Worm (Caenorhabditis elegans): Measurements from ENCODE around the gene rcs-1.

Gene rcs-1

DNA sequence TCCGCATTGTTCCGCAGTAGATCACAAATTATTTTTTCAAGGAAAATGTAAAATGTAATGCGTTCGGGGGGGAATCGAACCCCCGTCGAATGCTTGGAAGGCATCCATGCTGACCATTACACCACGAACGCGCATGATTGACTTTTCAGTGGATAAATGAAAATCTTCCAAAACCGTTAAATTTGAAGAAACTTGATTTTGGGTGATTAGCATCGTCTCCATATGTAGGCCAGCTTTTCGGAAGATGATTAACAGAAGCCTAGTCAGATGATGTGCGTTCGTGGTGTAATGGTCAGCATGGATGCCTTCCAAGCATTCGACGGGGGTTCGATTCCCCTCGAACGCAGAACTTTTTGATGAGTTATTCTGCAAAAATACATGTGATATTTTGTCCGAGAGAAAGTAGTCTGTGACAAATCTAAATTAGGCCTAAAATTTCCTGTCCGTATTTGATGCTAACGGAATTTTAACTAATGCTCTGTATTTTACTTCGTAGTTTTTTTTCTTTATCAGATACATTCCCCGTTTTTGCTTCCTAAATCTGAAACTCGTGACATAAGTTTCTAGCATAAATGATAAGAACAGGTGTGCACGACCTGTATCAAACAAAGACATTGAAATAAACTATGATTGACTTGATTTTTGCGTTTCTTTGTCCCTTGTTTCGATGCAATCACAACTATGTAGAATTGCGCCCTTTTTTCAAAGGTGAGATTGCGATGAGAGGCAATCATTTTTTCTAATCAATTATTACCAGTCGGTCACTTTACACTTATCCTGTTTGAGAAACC is 18.3 kb upstream of the rcs-1 start, which contains the start of gene C28G1.10:
C28G1.10 (plus strand) TSS at position 676 of the 791 bp plus-strand sequence.
- TF ChIP-seq unc-39 (tag; optimal IDR thresholded peaks at IDR 0.05): no peak
- TF ChIP-seq nhr-76 (tag; optimal IDR thresholded peaks at IDR 0.05): no peak
- no peak for TF ChIP-seq elt-3 (tag; optimal IDR thresholded peaks at IDR 0.05)
- no peak for TF ChIP-seq ceh-83 (GFP tag; optimal IDR thresholded peaks at IDR 0.05)
- no peak for TF ChIP-seq cnd-1 (tag; optimal IDR thresholded peaks at IDR 0.05)
- TF ChIP-seq ztf-11 (tag; optimal IDR thresholded peaks at IDR 0.05): no peak
- no peak for TF ChIP-seq flh-1 (GFP tag; optimal IDR thresholded peaks at IDR 0.05)

ce11 chrX:8843988-8844387 is 15.6 kb upstream of the rcs-1 start, which contains the start of gene ubc-23:
Gene ubc-23 (plus strand): TSS chrX:8844288.
- TF ChIP-seq zip-8 (tag; optimal IDR thresholded peaks at IDR 0.05) (no peak), lin-32 (GFP tag; optimal IDR thresholded peaks at IDR 0.05) (no peak), ztf-11 (tag; optimal IDR thresholded peaks at IDR 0.05) (no peak), nhr-76 (tag; optimal IDR thresholded peaks at IDR 0.05) (no peak), mep-1 (tag; optimal IDR thresholded peaks at IDR 0.05) (no peak), sptf-1 (tag; optimal IDR thresholded peaks at IDR 0.05) (no peak), ceh-83 (GFP tag; optimal IDR thresholded peaks at IDR 0.05) (no peak), tbx-8 (GFP tag; optimal IDR thresholded peaks at IDR 0.05) (no peak), ceh-39 (tag; optimal IDR thresholded peaks at IDR 0.05) (no peak), ces-1 (GFP tag; optimal IDR thresholded peaks at IDR 0.05) (no peak), elt-1 (tag; optimal IDR thresholded peaks at IDR 0.05; ENCODE audit: borderline replicate concordance, insufficient read depth) (no peak), ham-2 (GFP tag; optimal IDR thresholded peaks at IDR 0.05) (no peak)

DNA sequence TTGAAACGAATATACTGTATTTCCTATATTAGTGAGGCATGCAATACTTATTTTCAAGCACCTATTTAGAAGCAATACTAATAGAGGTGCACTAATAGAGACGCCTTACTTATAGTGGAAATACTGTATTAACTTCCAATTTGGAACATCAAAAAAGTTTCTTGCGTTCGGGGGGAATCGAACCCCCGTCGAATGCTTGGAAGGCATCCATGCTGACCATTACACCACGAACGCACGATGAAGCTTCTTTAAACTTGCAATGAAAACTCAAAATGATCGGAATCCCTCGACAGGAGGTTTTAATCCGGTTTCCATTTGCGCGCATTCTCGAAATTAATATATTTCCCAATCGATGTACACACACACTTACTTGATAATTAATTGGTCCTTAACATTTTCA is 9.8 kb upstream of the rcs-1 start:
- TF ChIP-seq snpc-4 (tag; optimal IDR thresholded peaks at IDR 0.05): no peak
- TF ChIP-seq nhr-76 (tag; optimal IDR thresholded peaks at IDR 0.05): no peak
- no peak for TF ChIP-seq ztf-11 (tag; optimal IDR thresholded peaks at IDR 0.05)
- no peak for TF ChIP-seq elt-1 (tag; optimal IDR thresholded peaks at IDR 0.05; ENCODE audit: borderline replicate concordance, insufficient read depth)
- TF ChIP-seq nhr-237 (tag; optimal IDR thresholded peaks at IDR 0.05): no peak
- no peak for TF ChIP-seq nhr-12 (tag; optimal IDR thresholded peaks at IDR 0.05)
- TF ChIP-seq mep-1 (tag; optimal IDR thresholded peaks at IDR 0.05): no peak
- no peak for TF ChIP-seq hlh-1 (tag; optimal IDR thresholded peaks at IDR 0.05)
- TF ChIP-seq cnd-1 (tag; optimal IDR thresholded peaks at IDR 0.05): no peak
- TF ChIP-seq zip-8 (tag; optimal IDR thresholded peaks at IDR 0.05): no peak
- TF ChIP-seq ceh-83 (GFP tag; optimal IDR thresholded peaks at IDR 0.05): no peak
- no peak for TF ChIP-seq unc-62 (GFP tag; optimal IDR thresholded peaks at IDR 0.05)
- TF ChIP-seq ces-1 (GFP tag; optimal IDR thresholded peaks at IDR 0.05): no peak
- TF ChIP-seq sptf-1 (tag; optimal IDR thresholded peaks at IDR 0.05): no peak
- TF ChIP-seq pha-4 (tag; optimal IDR thresholded peaks at IDR 0.05): no peak
- TF ChIP-seq bed-3 (GFP tag; optimal IDR thresholded peaks at IDR 0.05): no peak
- no peak for TF ChIP-seq drap-1 (GFP tag; optimal IDR thresholded peaks at IDR 0.05)
- TF ChIP-seq ham-2 (GFP tag; optimal IDR thresholded peaks at IDR 0.05): no peak
- TF ChIP-seq M03D4.4 (tag; optimal IDR thresholded peaks at IDR 0.05): no peak
- no peak for TF ChIP-seq flh-1 (GFP tag; optimal IDR thresholded peaks at IDR 0.05)

ce11 chrX:8835887-8836348 is 7.6 kb upstream of the rcs-1 start, which contains the start of gene C28G1.2:
Gene C28G1.2 (plus strand): TSS chrX:8836016.
- TF ChIP-seq unc-120 (tag; optimal IDR thresholded peaks at IDR 0.05; ENCODE audit: poor library complexity, severe bottlenecking) (peak; percentile 98), M03D4.4 (tag; optimal IDR thresholded peaks at IDR 0.05) (peak; percentile 97), sptf-1 (tag; optimal IDR thresholded peaks at IDR 0.05) (peak; percentile 98), unc-62 (GFP tag; optimal IDR thresholded peaks at IDR 0.05) (peak; percentile 69), ztf-11 (tag; optimal IDR thresholded peaks at IDR 0.05) (peak; percentile 51), elt-3 (tag; optimal IDR thresholded peaks at IDR 0.05) (peak; percentile 15), lin-32 (GFP tag; optimal IDR thresholded peaks at IDR 0.05) (peak; percentile 93), pha-4 (tag; optimal IDR thresholded peaks at IDR 0.05) (peak; percentile 65), lsy-2 (tag; optimal IDR thresholded peaks at IDR 0.05) (peak; percentile 79), unc-39 (tag; optimal IDR thresholded peaks at IDR 0.05) (peak; percentile 88), ceh-83 (GFP tag; optimal IDR thresholded peaks at IDR 0.05) (peak; percentile 98), mab-5 (tag; optimal IDR thresholded peaks at IDR 0.05) (peak; percentile 1), ceh-39 (tag; optimal IDR thresholded peaks at IDR 0.05) (peak; percentile 69), tbx-8 (GFP tag; optimal IDR thresholded peaks at IDR 0.05) (peak; percentile 94), elt-1 (tag; optimal IDR thresholded peaks at IDR 0.05; ENCODE audit: borderline replicate concordance, insufficient read depth) (peak; percentile 33), ces-1 (GFP tag; optimal IDR thresholded peaks at IDR 0.05) (peak; percentile 78), nhr-28 (tag; optimal IDR thresholded peaks at IDR 0.05) (peak; percentile 67), nhr-12 (tag; optimal IDR thresholded peaks at IDR 0.05) (peak; percentile 68), ceh-43 (GFP tag; optimal IDR thresholded peaks at IDR 0.05) (peak; percentile 94), snpc-4 (tag; optimal IDR thresholded peaks at IDR 0.05) (no peak), hlh-1 (tag; optimal IDR thresholded peaks at IDR 0.05) (peak; percentile 69), zip-8 (tag; optimal IDR thresholded peaks at IDR 0.05) (no peak), drap-1 (GFP tag; optimal IDR thresholded peaks at IDR 0.05) (peak; percentile 98), nhr-76 (tag; optimal IDR thresholded peaks at IDR 0.05) (no peak), nhr-2 (tag; optimal IDR thresholded peaks at IDR 0.05) (peak; percentile 28), bed-3 (GFP tag; optimal IDR thresholded peaks at IDR 0.05) (peak; percentile 90), mep-1 (tag; optimal IDR thresholded peaks at IDR 0.05) (peak; percentile 78), sem-2 (GFP tag; optimal IDR thresholded peaks at IDR 0.05) (peak; percentile 92), ham-2 (GFP tag; optimal IDR thresholded peaks at IDR 0.05) (peak; percentile 93), mls-2 (tag; optimal IDR thresholded peaks at IDR 0.05) (peak; percentile 99), flh-1 (GFP tag; optimal IDR thresholded peaks at IDR 0.05) (peak; percentile 94), lin-13 (tag; optimal IDR thresholded peaks at IDR 0.05) (peak; percentile 72), blmp-1 (tag; optimal IDR thresholded peaks at IDR 0.05) (peak; percentile 21), cnd-1 (tag; optimal IDR thresholded peaks at IDR 0.05) (peak; percentile 97), nhr-237 (tag; optimal IDR thresholded peaks at IDR 0.05) (peak; percentile 89)
